Worm (Caenorhabditis elegans) whole organism, midembryonic: ENCODE results near the gene nhr-202.

Source experiments
- T22C8.4 ChIP-seq: fragments of 200-800 bp; sonication (Bioruptor generic); IDR thresholded peaks from 2 replicates; pipeline ENCODE4 v1.3.6; 2022; ENCODE audit warnings: missing genetic modification characterization, missing compliant biosample characterization
- cog-1 ChIP-seq: sonication (generic microtip); optimal IDR thresholded peaks from 2 replicates; lab custom pipeline; 2016; ENCODE audit warnings: missing genetic modification characterization, missing compliant biosample characterization
- flt-1 ChIP-seq: fragments of 200-800 bp; sonication (Bioruptor generic); IDR thresholded peaks from 2 replicates; pipeline ENCODE4 v1.3.6; 2022; ENCODE audit warnings: missing genetic modification characterization, missing compliant biosample characterization
- med-1 ChIP-seq: sonication (generic microtip); optimal IDR thresholded peaks from 2 replicates; lab custom pipeline; 2017; ENCODE audit warnings: missing genetic modification characterization, mild to moderate bottlenecking, missing compliant biosample characterization, antibody characterized with exemption, missing genetic modification reagents; ENCODE audit not compliant: insufficient read depth
- ref-1 ChIP-seq: fragments of 200-800 bp; sonication (Bioruptor generic); conservative IDR thresholded peaks from 2 replicates; pipeline ENCODE4 v1.3.6; 2022; ENCODE audit warnings: missing genetic modification reagents, missing genetic modification characterization, missing compliant biosample characterization
- ztf-29 ChIP-seq: fragments of 200-800 bp; sonication (Bioruptor generic); IDR thresholded peaks from 2 replicates; pipeline ENCODE4 v1.3.6; 2022; ENCODE audit warnings: missing genetic modification reagents, missing genetic modification characterization, missing compliant biosample characterization

DNA sequence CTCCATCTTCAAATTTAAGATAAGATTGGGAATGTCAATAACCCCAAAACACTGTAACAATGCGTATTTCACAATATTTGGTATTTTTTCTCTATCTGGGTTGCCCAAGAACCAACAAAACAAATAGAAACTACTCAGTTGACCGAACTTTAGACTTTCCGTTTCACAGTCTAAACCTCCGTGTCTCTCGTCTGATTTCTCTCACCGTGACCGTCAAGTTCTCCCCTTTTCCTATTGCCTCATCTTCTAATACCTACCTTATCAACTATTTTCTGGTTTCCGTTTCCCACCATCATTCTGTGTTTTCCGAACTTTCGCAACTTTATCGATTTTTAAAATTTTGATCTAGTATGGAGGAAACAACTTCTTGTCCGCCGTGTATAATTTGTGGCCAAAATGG is 31.9 kb downstream of the nhr-202 start, which contains the start of gene nhr-131:
- no peak for TF ChIP-seq ztf-29 (GFP tag; lab: Robert Waterston, UW)
- no peak for TF ChIP-seq cog-1
- no peak for TF ChIP-seq flt-1 (GFP tag; lab: Robert Waterston, UW)
- no peak for TF ChIP-seq ref-1 (GFP tag; lab: Robert Waterston, UW)
- TF ChIP-seq med-1 = no peak
- TF ChIP-seq T22C8.4 (GFP tag; lab: Robert Waterston, UW) = 0 out of 2 replicates have a peak, but pooled peaks have one; percentile 29
